Worm (Caenorhabditis elegans): ENCODE results near the gene W07G4.8.
A peak's percentile ranks its signal among the peaks of the same experiment; 100 is the strongest.

Gene W07G4.8

ce11 chrV:13082442-13083126, 33.2 kb upstream of the W07G4.8 start, which contains the start of gene C34B4.2:
Gene C34B4.2, plus strand, starts transcription at chrV:13083055.
- TF ChIP-seq lsl-1 (GFP tag; optimal IDR thresholded peaks at IDR 0.05) (no peak), F49E8.2 (tag; optimal IDR thresholded peaks at IDR 0.05; ENCODE audit: insufficient read depth) (no peak), ets-4 (GFP tag; optimal IDR thresholded peaks at IDR 0.05) (peak; percentile 10), pbrm-1 (GFP tag; IDR thresholded peaks at IDR 0.05) (0 out of 2 replicates have a peak, but pooled peaks have one; percentile 30), ccch-3 (GFP tag; optimal IDR thresholded peaks at IDR 0.05) (no peak), ceh-40 (GFP tag; IDR thresholded peaks at IDR 0.05) (no peak), F23B12.7 (tag; optimal IDR thresholded peaks at IDR 0.05; ENCODE audit: insufficient read depth) (no peak), ztf-3 (GFP tag; optimal IDR thresholded peaks at IDR 0.05) (no peak), ztf-22 (GFP tag; optimal IDR thresholded peaks at IDR 0.05) (peak; percentile 84), chd-7 (tag; optimal IDR thresholded peaks at IDR 0.05) (peak; percentile 35), egl-44 (GFP tag; IDR thresholded peaks at IDR 0.05) (0 out of 2 replicates have a peak, but pooled peaks have one; percentile 54), ekl-4 (GFP tag; IDR thresholded peaks at IDR 0.05) (0 out of 2 replicates have a peak, but pooled peaks have one; percentile 30), nfyb-1 (GFP tag; IDR thresholded peaks at IDR 0.05) (peak; percentile 56; the same call in 1 of the 2 replicates), egrh-3 (GFP tag; IDR thresholded peaks at IDR 0.05) (peak; percentile 38; the same call in 1 of the 2 replicates), lir-1 (GFP tag; conservative IDR thresholded peaks at IDR 0.05) (no peak), ztf-6 (GFP tag; IDR thresholded peaks at IDR 0.05) (no peak), ztf-25 (GFP tag; IDR thresholded peaks at IDR 0.05) (no peak), madf-6 (GFP tag; IDR thresholded peaks at IDR 0.05) (no peak), madf-10 (tag; optimal IDR thresholded peaks at IDR 0.05) (peak; percentile 46), attf-5 (GFP tag; optimal IDR thresholded peaks at IDR 0.05) (peak; percentile 40), B0336.3 (GFP tag; IDR thresholded peaks at IDR 0.05) (peak; percentile 71; the same call in 1 of the 2 replicates), Y56A3A.18 (GFP tag; IDR thresholded peaks at IDR 0.05) (no peak), let-607 (tag; optimal IDR thresholded peaks at IDR 0.05) (peak in 1 of 2 experiments; percentile 48), hmg-1.2 (GFP tag; IDR thresholded peaks at IDR 0.05) (peak; percentile 48; the same call in 1 of the 2 replicates), akir-1 (GFP tag; optimal IDR thresholded peaks at IDR 0.05) (no peak), pha-4 (tag; optimal IDR thresholded peaks at IDR 0.05) (peak; percentile 13), cebp-1 (GFP tag; IDR thresholded peaks at IDR 0.05) (no peak), cebp-1 (tag; optimal IDR thresholded peaks at IDR 0.05) (peak; percentile 67), tbp1 (GFP tag; optimal IDR thresholded peaks at IDR 0.05) (peak; percentile 38), ceh-79 (tag; optimal IDR thresholded peaks at IDR 0.05) (no peak), lin-35 (GFP tag; optimal IDR thresholded peaks at IDR 0.05) (peak in 1 of 3 experiments; percentile 23), unc-130 (GFP tag; optimal IDR thresholded peaks at IDR 0.05) (no peak), nhr-80 (tag; optimal IDR thresholded peaks at IDR 0.05) (peak; percentile 92), Y79H2A.3 (GFP tag; conservative IDR thresholded peaks at IDR 0.05) (no peak), snpc-4 (GFP tag; optimal IDR thresholded peaks at IDR 0.05) (no peak), snpc-4 (tag; optimal IDR thresholded peaks at IDR 0.05) (peak in 1 of 4 experiments; percentile 13), lag-1 (GFP tag; IDR thresholded peaks at IDR 0.05) (no peak), mcd-1 (GFP tag; IDR thresholded peaks at IDR 0.05) (0 out of 2 replicates have a peak, but pooled peaks have one; percentile 14), sea-2 (GFP tag; IDR thresholded peaks at IDR 0.05) (no peak), ZK185.1 (tag; optimal IDR thresholded peaks at IDR 0.05; ENCODE audit: poor library complexity, severe bottlenecking) (no peak), K12H6.12 (tag; optimal IDR thresholded peaks at IDR 0.05) (peak; percentile 55), hsf-1 (GFP tag; IDR thresholded peaks at IDR 0.05) (0 out of 2 replicates have a peak, but pooled peaks have one; percentile 17), atf-7 (tag; optimal IDR thresholded peaks at IDR 0.05) (peak; percentile 82), gei-17 (GFP tag; optimal IDR thresholded peaks at IDR 0.05) (no peak), somi-1 (GFP tag; optimal IDR thresholded peaks at IDR 0.05) (peak; percentile 44), efl-1 (GFP tag; optimal IDR thresholded peaks at IDR 0.05) (no peak)

Measured in whole organism, young adult.